Fruit fly (Drosophila melanogaster) whole organism: ENCODE results near the gene CG44362.

Experiments
- EcR ChIP-seq, 2 experiments: fragments of >200 bp; optimal IDR thresholded peaks; 2 replicates each; lab custom pipeline; 2017; ENCODE audit warnings: missing biosample characterization in 2 of 2, missing genetic modification characterization in 2 of 2, missing genetic modification reagents in 2 of 2
- pan ChIP-seq: fragments of >200 bp; optimal IDR thresholded peaks from 2 replicates; lab custom pipeline; 2017
- psq ChIP-seq: fragments of >200 bp; optimal IDR thresholded peaks from 2 replicates; lab custom pipeline; 2017
- usp ChIP-seq: fragments of >200 bp; optimal IDR thresholded peaks from 2 replicates; lab custom pipeline; 2017; ENCODE audit warnings: missing biosample characterization, missing genetic modification characterization, mixed read lengths

- TF ChIP-seq pan (no peak), usp (GFP tag; lab: Kevin White, UChicago) (no peak), psq (lab: Kevin White, UChicago) (no peak), EcR (GFP tag; optimal IDR thresholded peaks at IDR 0.05; lab: Kevin White, UChicago) (no peak)
Measured at dm6 chr3L:11371342-11371741, 26.0 kb upstream of the CG44362 start.
